Fruit fly (Drosophila melanogaster) whole organism, embryonic: ENCODE data around the gene jagn.

ENCODE experiments used
- Antp ChIP-seq: fragments of 200-800 bp; sonication (Bioruptor generic); optimal IDR thresholded peaks from 3 replicates; lab custom pipeline; 2016; ENCODE audit warnings: missing biosample characterization, missing genetic modification characterization
- Bteb2 ChIP-seq: fragments of 200-800 bp; sonication (Bioruptor generic); optimal IDR thresholded peaks from 2 replicates; lab custom pipeline; 2016; ENCODE audit warnings: missing biosample characterization, missing genetic modification characterization
- CG1024 ChIP-seq: fragments of 200-800 bp; sonication (Bioruptor generic); IDR thresholded peaks from 2 replicates; pipeline ENCODE4 v1.3.6; 2022; ENCODE audit warnings: missing biosample characterization, missing genetic modification characterization
- CG10366 ChIP-seq: fragments of 200-800 bp; sonication (Bioruptor generic); IDR thresholded peaks from 2 replicates; pipeline ENCODE4 v1.3.6; 2022; ENCODE audit warnings: missing biosample characterization, missing genetic modification characterization
- CG10959 ChIP-seq: fragments of 200-800 bp; sonication (Bioruptor generic); IDR thresholded peaks from 2 replicates; pipeline ENCODE4 v1.3.6; 2022; ENCODE audit warnings: missing biosample characterization, missing genetic modification characterization
- CG1233 ChIP-seq: fragments of 200-800 bp; sonication (Bioruptor generic); optimal IDR thresholded peaks from 4 replicates; lab custom pipeline; 2018; ENCODE audit warnings: missing biosample characterization, mild to moderate bottlenecking, missing genetic modification characterization
- CG1529 ChIP-seq: fragments of 200-800 bp; sonication (Bioruptor generic); optimal IDR thresholded peaks from 3 replicates; lab custom pipeline; 2018; ENCODE audit warnings: missing biosample characterization, missing genetic modification characterization
- CG17328 ChIP-seq: fragments of 200-800 bp; sonication (Bioruptor generic); IDR thresholded peaks from 2 replicates; pipeline ENCODE4 v1.3.6; 2022; ENCODE audit warnings: missing biosample characterization, missing genetic modification characterization
- CG17802 ChIP-seq: fragments of 200-800 bp; sonication (Bioruptor generic); optimal IDR thresholded peaks from 2 replicates; lab custom pipeline; 2018; ENCODE audit warnings: missing biosample characterization, mild to moderate bottlenecking, missing genetic modification characterization, moderate library complexity
- CG17829 ChIP-seq: fragments of 200-800 bp; optimal IDR thresholded peaks from 2 replicates; lab custom pipeline; 2019; ENCODE audit warnings: missing biosample characterization, mild to moderate bottlenecking, missing genetic modification characterization, moderate library complexity
- CG18599 ChIP-seq: fragments of 200-800 bp; sonication (Bioruptor generic); optimal IDR thresholded peaks from 3 replicates; lab custom pipeline; 2017; ENCODE audit warnings: missing biosample characterization, missing genetic modification characterization, mild to moderate bottlenecking, moderate library complexity, missing genetic modification reagents
- CG2678 ChIP-seq: fragments of 200-800 bp; sonication (Bioruptor generic); optimal IDR thresholded peaks from 3 replicates; lab custom pipeline; 2019; ENCODE audit warnings: missing biosample characterization, mild to moderate bottlenecking, missing genetic modification characterization, moderate library complexity
- CG2712 ChIP-seq: fragments of 200-800 bp; optimal IDR thresholded peaks from 3 replicates; lab custom pipeline; 2019; ENCODE audit warnings: missing biosample characterization, mild to moderate bottlenecking, missing genetic modification characterization, moderate library complexity
- CG31388 ChIP-seq: fragments of 200-800 bp; sonication (Bioruptor generic); optimal IDR thresholded peaks from 2 replicates; lab custom pipeline; 2016; ENCODE audit warnings: missing biosample characterization, missing genetic modification characterization
- CG33557 ChIP-seq: fragments of 200-800 bp; sonication (Bioruptor generic); optimal IDR thresholded peaks from 2 replicates; lab custom pipeline; 2019; ENCODE audit warnings: missing biosample characterization, mild to moderate bottlenecking, missing genetic modification characterization, moderate library complexity
- CG6272 ChIP-seq: fragments of 200-800 bp; sonication (Bioruptor generic); IDR thresholded peaks from 2 replicates; pipeline ENCODE4 v1.3.6; 2022; ENCODE audit warnings: missing biosample characterization, missing genetic modification characterization
- CG8089 ChIP-seq: fragments of 200-800 bp; sonication (Bioruptor generic); optimal IDR thresholded peaks from 3 replicates; lab custom pipeline; 2016; ENCODE audit warnings: missing biosample characterization, missing genetic modification characterization
- CG9817 ChIP-seq: fragments of 200-800 bp; sonication (Bioruptor generic); optimal IDR thresholded peaks from 2 replicates; lab custom pipeline; 2018; ENCODE audit warnings: missing biosample characterization, mild to moderate bottlenecking, missing genetic modification characterization, moderate library complexity
- CHES-1-like ChIP-seq: fragments of 200-800 bp; sonication (Bioruptor generic); optimal IDR thresholded peaks from 2 replicates; lab custom pipeline; 2016; ENCODE audit warnings: missing biosample characterization, missing genetic modification characterization
- D19B ChIP-seq: fragments of 200-800 bp; sonication (Bioruptor generic); optimal IDR thresholded peaks from 2 replicates; lab custom pipeline; 2017; ENCODE audit warnings: missing biosample characterization, mild to moderate bottlenecking, missing genetic modification characterization
- Lim3 ChIP-seq: fragments of 200-800 bp; sonication (Bioruptor generic); IDR thresholded peaks from 2 replicates; pipeline ENCODE4 v1.3.6; 2022; ENCODE audit warnings: missing biosample characterization, missing genetic modification characterization
- Max ChIP-seq: fragments of 200-800 bp; sonication (Bioruptor generic); optimal IDR thresholded peaks from 2 replicates; lab custom pipeline; 2016; ENCODE audit warnings: missing biosample characterization, mild to moderate bottlenecking, missing genetic modification characterization
- Med ChIP-seq: fragments of 200-800 bp; sonication (Bioruptor generic); peaks from one replicate; lab custom pipeline; 2016; ENCODE audit warnings: missing biosample characterization, missing genetic modification characterization, mild to moderate bottlenecking, inconsistent platforms, moderate library complexity
- Meics ChIP-seq: fragments of 200-800 bp; sonication (Bioruptor generic); optimal IDR thresholded peaks from 2 replicates; lab custom pipeline; 2017; ENCODE audit warnings: missing biosample characterization, mild to moderate bottlenecking, missing genetic modification characterization
- Mrtf ChIP-seq: fragments of 200-800 bp; sonication (Bioruptor generic); IDR thresholded peaks from 3 replicates; pipeline ENCODE4 v1.3.6; 2022; ENCODE audit warnings: missing biosample characterization, missing genetic modification characterization
- NC2β ChIP-seq: fragments of 200-800 bp; sonication (Bioruptor generic); optimal IDR thresholded peaks from 2 replicates; lab custom pipeline; 2016; ENCODE audit warnings: missing biosample characterization, missing genetic modification characterization
- NK7.1 ChIP-seq: fragments of 200-800 bp; sonication (Bioruptor generic); optimal IDR thresholded peaks from 3 replicates; lab custom pipeline; 2016; ENCODE audit warnings: missing biosample characterization, missing genetic modification characterization
- Oaz ChIP-seq: fragments of 200-800 bp; sonication (Bioruptor generic); IDR thresholded peaks from 2 replicates; pipeline ENCODE4 v1.3.6; 2022; ENCODE audit warnings: missing biosample characterization, missing genetic modification characterization
- Pdp1 ChIP-seq, 2 experiments: fragments of 200-800 bp; sonication (Bioruptor generic); optimal IDR thresholded peaks; 3 replicates each; lab custom pipeline; 2016; ENCODE audit warnings: missing biosample characterization in 2 of 2, missing genetic modification characterization in 2 of 2, mild to moderate bottlenecking in 1 of 2, moderate library complexity in 1 of 2
- Sox100B ChIP-seq: fragments of 200-800 bp; sonication (Bioruptor generic); optimal IDR thresholded peaks from 3 replicates; lab custom pipeline; 2018; ENCODE audit warnings: missing biosample characterization, mild to moderate bottlenecking, missing genetic modification characterization
- Sry-δ ChIP-seq: fragments of 200-800 bp; sonication (Bioruptor generic); optimal IDR thresholded peaks from 2 replicates; lab custom pipeline; 2016; ENCODE audit warnings: missing biosample characterization, missing genetic modification characterization
- bab2 ChIP-seq: fragments of 200-800 bp; sonication (Bioruptor generic); optimal IDR thresholded peaks from 2 replicates; lab custom pipeline; 2016; ENCODE audit warnings: missing biosample characterization, missing genetic modification characterization
- chinmo ChIP-seq: fragments of 200-800 bp; sonication (Bioruptor generic); IDR thresholded peaks from 4 replicates; pipeline ENCODE4 v1.3.6; 2022; ENCODE audit warnings: missing biosample characterization, missing genetic modification characterization; ENCODE audit not compliant: partially characterized antibody
- ci ChIP-seq: fragments of 200-800 bp; sonication (Bioruptor generic); IDR thresholded peaks from 3 replicates; pipeline ENCODE4 v1.3.6; 2022; ENCODE audit warnings: missing biosample characterization, missing genetic modification characterization
- gce ChIP-seq: fragments of 200-800 bp; sonication (Bioruptor generic); IDR thresholded peaks from 3 replicates; pipeline ENCODE4 v1.3.6; 2022; ENCODE audit warnings: missing biosample characterization, missing genetic modification characterization
- gsb ChIP-seq: fragments of 200-800 bp; sonication (Bioruptor generic); IDR thresholded peaks from 2 replicates; pipeline ENCODE4 v1.3.6; 2022; ENCODE audit warnings: missing biosample characterization, missing genetic modification characterization
- h ChIP-seq: fragments of >200 bp; optimal IDR thresholded peaks from 2 replicates; lab custom pipeline; 2017
- insv ChIP-seq, 2 experiments: fragments of 200-800 bp; sonication (Bioruptor generic); optimal IDR thresholded peaks; 3 replicates each; lab custom pipeline; 2016 to 2018; ENCODE audit warnings: missing biosample characterization in 2 of 2, missing genetic modification characterization in 2 of 2
- inv ChIP-seq: fragments of 200-800 bp; sonication (Bioruptor generic); IDR thresholded peaks from 2 replicates; pipeline ENCODE4 v1.3.6; 2022; ENCODE audit warnings: missing biosample characterization, missing genetic modification characterization; ENCODE audit not compliant: partially characterized antibody
- klu ChIP-seq: fragments of 200-800 bp; sonication (Bioruptor generic); IDR thresholded peaks from 2 replicates; pipeline ENCODE4 v1.3.6; 2022; ENCODE audit warnings: missing biosample characterization, missing genetic modification characterization
- knrl ChIP-seq: fragments of 200-800 bp; sonication (Bioruptor generic); IDR thresholded peaks from 3 replicates; pipeline ENCODE4 v1.3.6; 2022; ENCODE audit warnings: missing biosample characterization, missing genetic modification characterization; ENCODE audit not compliant: partially characterized antibody
- lbe ChIP-seq: fragments of 200-800 bp; sonication (Bioruptor generic); optimal IDR thresholded peaks from 2 replicates; lab custom pipeline; 2016; ENCODE audit warnings: missing biosample characterization, mild to moderate bottlenecking, missing genetic modification characterization
- nmo ChIP-seq: fragments of 200-800 bp; sonication (Bioruptor generic); optimal IDR thresholded peaks from 2 replicates; lab custom pipeline; 2018; ENCODE audit warnings: missing biosample characterization, mild to moderate bottlenecking, missing genetic modification characterization, moderate library complexity
- pb ChIP-seq: fragments of 200-800 bp; sonication (Bioruptor generic); optimal IDR thresholded peaks from 3 replicates; lab custom pipeline; 2016; ENCODE audit warnings: missing biosample characterization, missing genetic modification characterization
- slou ChIP-seq: fragments of 200-800 bp; sonication (Bioruptor generic); optimal IDR thresholded peaks from 3 replicates; lab custom pipeline; 2016; ENCODE audit warnings: missing biosample characterization, missing genetic modification characterization
- sqz ChIP-seq: fragments of 200-800 bp; sonication (Bioruptor generic); optimal IDR thresholded peaks from 3 replicates; lab custom pipeline; 2018; ENCODE audit warnings: missing biosample characterization, mild to moderate bottlenecking, missing genetic modification characterization
- sug ChIP-seq: fragments of 200-800 bp; optimal IDR thresholded peaks from 2 replicates; lab custom pipeline; 2019; ENCODE audit warnings: missing biosample characterization, mild to moderate bottlenecking, missing genetic modification characterization, moderate library complexity
- vvl ChIP-seq: fragments of 200-800 bp; sonication (Bioruptor generic); IDR thresholded peaks from 2 replicates; pipeline ENCODE4 v1.3.6; 2022; ENCODE audit warnings: missing biosample characterization, missing genetic modification characterization
- z ChIP-seq: fragments of 200-800 bp; sonication (Bioruptor generic); IDR thresholded peaks from 3 replicates; pipeline ENCODE4 v1.3.6; 2022; ENCODE audit warnings: missing biosample characterization, missing genetic modification characterization
- zen ChIP-seq: fragments of 200-800 bp; sonication (Bioruptor generic); optimal IDR thresholded peaks from 3 replicates; lab custom pipeline; 2018; ENCODE audit warnings: missing biosample characterization, mild to moderate bottlenecking, missing genetic modification characterization, moderate library complexity
- zf30C ChIP-seq: fragments of 200-800 bp; sonication (Bioruptor generic); optimal IDR thresholded peaks from 3 replicates; lab custom pipeline; 2018; ENCODE audit warnings: missing biosample characterization, mild to moderate bottlenecking, missing genetic modification characterization

The jagn gene

dm6 chr3R:5791497-5791896 is 12.4 kb downstream of the jagn start, which contains the start of gene Hpf1 (continued):
- TF ChIP-seq nmo (GFP tag; lab: Kevin White, UChicago) (peak; percentile 98), zf30C (peak; percentile 39), Med (peak; percentile 100), gce (GFP tag; lab: Robert Waterston, UW) (peak; percentile 95), slou (GFP tag; lab: Kevin White, UChicago) (peak; percentile 96), CG17802 (tag; lab: Kevin White, UChicago) (peak; percentile 79), z (GFP tag; lab: Robert Waterston, UW) (peak; percentile 53; the same call in 1 of the 3 replicates), CG1233 (peak; percentile 97), zen (tag; lab: Kevin White, UChicago) (peak; percentile 97), Max (GFP tag; lab: Kevin White, UChicago) (peak; percentile 98), knrl (GFP tag; lab: Robert Waterston, UW) (no peak), insv (GFP tag; optimal IDR thresholded peaks at IDR 0.05; lab: Kevin White, UChicago) (peak; percentile 58 to 81), CG17829 (peak; percentile 97), ci (GFP tag; lab: Robert Waterston, UW) (peak; percentile 98), CG17328 (GFP tag; lab: Robert Waterston, UW) (peak; percentile 96), sqz (GFP tag; lab: Kevin White, UChicago) (peak; percentile 91), CG18599 (GFP tag; lab: Kevin White, UChicago) (peak; percentile 99), Oaz (GFP tag; lab: Robert Waterston, UW) (peak; percentile 96), bab2 (peak; percentile 99), CG8089 (GFP tag; lab: Kevin White, UChicago) (peak; percentile 98), CG6272 (GFP tag; lab: Robert Waterston, UW) (peak; percentile 98), CG1024 (GFP tag; lab: Robert Waterston, UW) (peak; percentile 89), CG31388 (GFP tag; lab: Kevin White, UChicago) (peak; percentile 95), inv (GFP tag; lab: Robert Waterston, UW) (no peak), Mrtf (GFP tag; lab: Robert Waterston, UW) (peak; percentile 97), CG10366 (peak; percentile 97), chinmo (GFP tag; lab: Robert Waterston, UW) (peak; percentile 92; the same call in 2 of the 4 replicates), pb (GFP tag; lab: Kevin White, UChicago) (peak; percentile 97), CG2678 (peak; percentile 99), Bteb2 (GFP tag; lab: Kevin White, UChicago) (peak; percentile 99), klu (peak; percentile 96), gsb (GFP tag; lab: Robert Waterston, UW) (peak; percentile 96), sug (tag; lab: Kevin White, UChicago) (peak; percentile 97), Antp (GFP tag; lab: Kevin White, UChicago) (peak; percentile 99), Sry-δ (peak; percentile 81), CHES-1-like (GFP tag; lab: Kevin White, UChicago) (peak; percentile 99), h (lab: Kevin White, UChicago) (no peak), Sox100B (GFP tag; lab: Kevin White, UChicago) (peak; percentile 96), NK7.1 (GFP tag; lab: Kevin White, UChicago) (peak; percentile 97), NC2β (peak; percentile 98), Meics (GFP tag; lab: Kevin White, UChicago) (peak; percentile 99), D19B (GFP tag; lab: Kevin White, UChicago) (peak; percentile 95), CG33557 (GFP tag; lab: Kevin White, UChicago) (peak; percentile 89), Lim3 (GFP tag; lab: Robert Waterston, UW) (peak; percentile 85), vvl (GFP tag; lab: Robert Waterston, UW) (peak; percentile 98), Pdp1 (GFP tag; optimal IDR thresholded peaks at IDR 0.05; lab: Kevin White, UChicago) (peak; percentile 97 to 99), CG1529 (GFP tag; lab: Kevin White, UChicago) (peak; percentile 94), CG2712 (peak; percentile 98), CG10959 (GFP tag; lab: Robert Waterston, UW) (peak; percentile 93), CG9817 (peak; percentile 98), lbe (GFP tag; lab: Kevin White, UChicago) (peak; percentile 99)
